Worm (Caenorhabditis elegans) whole organism, late embryonic: ENCODE results near the gene polk-1.
A peak's percentile ranks its signal among the peaks of the same experiment; 100 is the strongest.

ENCODE experiments used
- F13H6.1 ChIP-seq: sonication (generic microtip); optimal IDR thresholded peaks from 2 replicates; lab custom pipeline; 2016; ENCODE audit warnings: missing genetic modification characterization, missing compliant biosample characterization
- K09A11.1 ChIP-seq: sonication (generic microtip); optimal IDR thresholded peaks from 2 replicates; lab custom pipeline; 2017; ENCODE audit warnings: antibody characterized with exemption, mild to moderate bottlenecking, missing genetic modification characterization, missing compliant biosample characterization; ENCODE audit not compliant: insufficient read depth
- T23F11.4 ChIP-seq: fragments of 200-800 bp; sonication (Bioruptor generic); optimal IDR thresholded peaks from 2 replicates; lab custom pipeline; 2018; ENCODE audit warnings: mild to moderate bottlenecking, missing genetic modification characterization, missing compliant biosample characterization
- ama-1 ChIP-seq: fragments of 150-350 bp; optimal IDR thresholded peaks from 2 replicates; lab custom pipeline; 2014
- ceh-14 ChIP-seq: sonication (generic microtip); optimal IDR thresholded peaks from 2 replicates; lab custom pipeline; 2016; ENCODE audit warnings: missing genotype, missing genetic modification characterization, missing compliant biosample characterization
- ceh-18 ChIP-seq: sonication (generic microtip); optimal IDR thresholded peaks from 2 replicates; lab custom pipeline; 2016; ENCODE audit warnings: missing genetic modification characterization, missing compliant biosample characterization
- ceh-19 ChIP-seq: fragments of 200-800 bp; sonication (Bioruptor generic); optimal IDR thresholded peaks from 2 replicates; lab custom pipeline; 2018; ENCODE audit warnings: mild to moderate bottlenecking, missing genetic modification characterization, missing compliant biosample characterization
- ceh-22 ChIP-seq: sonication (generic microtip); optimal IDR thresholded peaks from 2 replicates; lab custom pipeline; 2017; ENCODE audit warnings: missing biosample characterization, missing genetic modification characterization
- ceh-48 ChIP-seq: sonication (generic microtip); optimal IDR thresholded peaks from 2 replicates; lab custom pipeline; 2016; ENCODE audit warnings: missing genetic modification characterization, inconsistent platforms, missing compliant biosample characterization
- che-1 ChIP-seq: sonication (generic microtip); optimal IDR thresholded peaks from 2 replicates; lab custom pipeline; 2016; ENCODE audit warnings: mild to moderate bottlenecking, missing genetic modification characterization, missing compliant biosample characterization
- dmd-4 ChIP-seq: sonication (generic microtip); optimal IDR thresholded peaks from 2 replicates; lab custom pipeline; 2016; ENCODE audit warnings: borderline replicate concordance, missing genetic modification characterization, missing compliant biosample characterization
- dve-1 ChIP-seq: sonication (generic microtip); optimal IDR thresholded peaks from 2 replicates; lab custom pipeline; 2017; ENCODE audit warnings: antibody characterized with exemption, mild to moderate bottlenecking, missing genetic modification characterization, missing compliant biosample characterization
- elt-2 ChIP-seq: sonication (generic microtip); optimal IDR thresholded peaks from 2 replicates; lab custom pipeline; 2016; ENCODE audit warnings: missing genetic modification reagents, missing genetic modification characterization, missing compliant biosample characterization
- elt-4 ChIP-seq: sonication (generic microtip); optimal IDR thresholded peaks from 2 replicates; lab custom pipeline; 2016; ENCODE audit warnings: missing genetic modification characterization, missing compliant biosample characterization
- fax-1 ChIP-seq: sonication (generic microtip); optimal IDR thresholded peaks from 2 replicates; lab custom pipeline; 2016; ENCODE audit warnings: missing genotype, missing genetic modification characterization, missing compliant biosample characterization
- gmeb-2 ChIP-seq: sonication (generic microtip); optimal IDR thresholded peaks from 2 replicates; lab custom pipeline; 2016; ENCODE audit warnings: missing genetic modification characterization, inconsistent platforms, missing compliant biosample characterization
- hlh-30 ChIP-seq: sonication (generic microtip); optimal IDR thresholded peaks from 2 replicates; lab custom pipeline; 2017; ENCODE audit warnings: antibody characterized with exemption, missing genetic modification characterization, missing compliant biosample characterization; ENCODE audit not compliant: insufficient read depth
- hlh-8 ChIP-seq: sonication (generic microtip); optimal IDR thresholded peaks from 2 replicates; lab custom pipeline; 2016; ENCODE audit warnings: missing genotype, missing genetic modification characterization, missing compliant biosample characterization
- mec-3 ChIP-seq: sonication (generic microtip); optimal IDR thresholded peaks from 2 replicates; lab custom pipeline; 2016; ENCODE audit warnings: borderline replicate concordance, missing genetic modification characterization, missing compliant biosample characterization
- nfya-1 ChIP-seq: sonication (generic microtip); optimal IDR thresholded peaks from 2 replicates; lab custom pipeline; 2017; ENCODE audit warnings: missing genetic modification characterization, mild to moderate bottlenecking, missing compliant biosample characterization, antibody characterized with exemption, moderate library complexity
- nhr-232 ChIP-seq: sonication (generic microtip); optimal IDR thresholded peaks from 2 replicates; lab custom pipeline; 2016; ENCODE audit warnings: missing genetic modification characterization, missing compliant biosample characterization
- npax-4 ChIP-seq: sonication (generic microtip); optimal IDR thresholded peaks from 2 replicates; lab custom pipeline; 2016; ENCODE audit warnings: missing genetic modification characterization, missing compliant biosample characterization
- pha-2 ChIP-seq: sonication (generic microtip); optimal IDR thresholded peaks from 2 replicates; lab custom pipeline; 2017; ENCODE audit warnings: mild to moderate bottlenecking, missing genetic modification characterization, missing compliant biosample characterization
- pha-4 ChIP-seq: fragments of 150-350 bp; optimal IDR thresholded peaks from 2 replicates; lab custom pipeline; 2018; ENCODE audit warnings: missing biosample characterization, missing genetic modification reagents, missing genetic modification characterization
- pqm-1 ChIP-seq: sonication (generic microtip); optimal IDR thresholded peaks from 2 replicates; lab custom pipeline; 2016; ENCODE audit warnings: missing genetic modification characterization, missing compliant biosample characterization
- pros-1 ChIP-seq: fragments of 150-350 bp; optimal IDR thresholded peaks from 2 replicates; lab custom pipeline; 2014; ENCODE audit warnings: missing biosample characterization, missing genetic modification reagents, missing genetic modification characterization
- rnt-1 ChIP-seq: sonication (generic microtip); optimal IDR thresholded peaks from 2 replicates; lab custom pipeline; 2016; ENCODE audit warnings: missing genetic modification characterization, missing compliant biosample characterization
- sdc-2 ChIP-seq: sonication (generic microtip); optimal IDR thresholded peaks from 2 replicates; lab custom pipeline; 2016; ENCODE audit warnings: missing genotype, missing genetic modification characterization, missing compliant biosample characterization
- sox-4 ChIP-seq: sonication (generic microtip); optimal IDR thresholded peaks from 2 replicates; lab custom pipeline; 2017; ENCODE audit warnings: mild to moderate bottlenecking, missing genetic modification characterization, inconsistent platforms, missing compliant biosample characterization
- tbx-2 ChIP-seq: sonication (generic microtip); optimal IDR thresholded peaks from 2 replicates; lab custom pipeline; 2016; ENCODE audit warnings: missing genetic modification characterization, missing compliant biosample characterization
- ttx-3 ChIP-seq: sonication (generic microtip); optimal IDR thresholded peaks from 2 replicates; lab custom pipeline; 2016; ENCODE audit warnings: missing genetic modification reagents, missing genetic modification characterization, missing compliant biosample characterization
- unc-42 ChIP-seq: sonication (generic microtip); optimal IDR thresholded peaks from 2 replicates; lab custom pipeline; 2016; ENCODE audit warnings: missing genotype, missing genetic modification characterization, missing compliant biosample characterization
- unc-55 ChIP-seq: sonication (generic microtip); optimal IDR thresholded peaks from 2 replicates; lab custom pipeline; 2017; ENCODE audit warnings: missing biosample characterization, missing genetic modification reagents, missing genetic modification characterization
- ztf-16 ChIP-seq: sonication (generic microtip); optimal IDR thresholded peaks from 2 replicates; lab custom pipeline; 2017; ENCODE audit warnings: missing genetic modification characterization, missing compliant biosample characterization

Gene polk-1

ce11 chrIII:8664897-8665388 lies 36.6 kb upstream of the polk-1 start, which contains the start of gene F22B7.1:
Gene F22B7.1 (plus strand): TSS chrIII:8665338.
- TF ChIP-seq fax-1 = no peak
- TF ChIP-seq hlh-30 (tag; lab: Kevin White, UChicago) = peak; percentile 21
- TF ChIP-seq unc-42 (tag; lab: Kevin White, UChicago) = no peak
- no peak for TF ChIP-seq sox-4
- TF ChIP-seq nhr-232 = no peak
- no peak for TF ChIP-seq ceh-22 (tag; lab: Kevin White, UChicago)
- TF ChIP-seq ceh-48 (tag; lab: Kevin White, UChicago) = no peak
- no peak for TF ChIP-seq ceh-14 (tag; lab: Kevin White, UChicago)

ce11 chrIII:8663143-8663542 lies 34.8 kb upstream of the polk-1 start:
- TF ChIP-seq hlh-30 (tag; lab: Kevin White, UChicago) = no peak
- no peak for TF ChIP-seq dmd-4
- no peak for TF ChIP-seq ceh-19 (GFP tag; lab: Kevin White, UChicago)
- peak; percentile 49 for TF ChIP-seq pros-1 (tag; lab: Kevin White, UChicago)

ce11 chrIII:8658367-8658761 lies 30.0 kb upstream of the polk-1 start:
- TF ChIP-seq hlh-8 (tag; lab: Kevin White, UChicago) = peak; percentile 33
- no peak for TF ChIP-seq pha-2 (tag; lab: Kevin White, UChicago)
- TF ChIP-seq ttx-3 (tag; lab: Kevin White, UChicago) = no peak
- TF ChIP-seq fax-1 = no peak
- peak; percentile 42 for TF ChIP-seq T23F11.4 (GFP tag; lab: Kevin White, UChicago)
- peak; percentile 58 for TF ChIP-seq nfya-1
- TF ChIP-seq rnt-1 = peak; percentile 71
- TF ChIP-seq ceh-14 (tag; lab: Kevin White, UChicago) = no peak
- peak; percentile 78 for TF ChIP-seq tbx-2 (tag; lab: Kevin White, UChicago)
- peak; percentile 80 for TF ChIP-seq pqm-1
- TF ChIP-seq F13H6.1 = peak; percentile 72
- peak; percentile 62 for TF ChIP-seq dve-1 (tag; lab: Kevin White, UChicago)
- TF ChIP-seq che-1 = no peak
- peak; percentile 10 for TF ChIP-seq ztf-16 (tag; lab: Kevin White, UChicago)
- peak; percentile 69 for TF ChIP-seq elt-2 (tag; lab: Kevin White, UChicago)
- TF ChIP-seq unc-55 (GFP tag; lab: Kevin White, UChicago) = peak; percentile 94
- peak; percentile 20 for TF ChIP-seq K09A11.1 (tag; lab: Kevin White, UChicago)
- TF ChIP-seq ama-1 (lab: Kevin White, UChicago) = no peak
- peak; percentile 33 for TF ChIP-seq hlh-30 (tag; lab: Kevin White, UChicago)
- peak; percentile 96 for TF ChIP-seq ceh-18 (tag; lab: Kevin White, UChicago)
- no peak for TF ChIP-seq gmeb-2 (tag; lab: Kevin White, UChicago)

- TF ChIP-seq pha-4 (tag; lab: Kevin White, UChicago) (no peak), ztf-16 (tag; lab: Kevin White, UChicago) (no peak)
- TF ChIP-seq, all 69 proteins: peak for 0
These were observed 29.4 kb upstream of the polk-1 start for ce11 chrIII:8657676-8658366.

ce11 chrIII:8656957-8657356 lies 28.6 kb upstream of the polk-1 start:
- no peak for TF ChIP-seq sdc-2 (tag; lab: Kevin White, UChicago)
- TF ChIP-seq mec-3 (tag; lab: Kevin White, UChicago) = no peak
- TF ChIP-seq elt-2 (tag; lab: Kevin White, UChicago) = peak; percentile 81
- TF ChIP-seq F13H6.1 = no peak
- no peak for TF ChIP-seq elt-4 (tag; lab: Kevin White, UChicago)
- TF ChIP-seq npax-4 (tag; lab: Kevin White, UChicago) = no peak
- TF ChIP-seq, all 69 proteins: peak for 1
